Worm (Caenorhabditis elegans) whole organism, early embryonic: Measurements from ENCODE around the gene F09C6.3.

Experiments used
- B0310.2 ChIP-seq: sonication (generic microtip); optimal IDR thresholded peaks from 2 replicates; lab custom pipeline; 2016; ENCODE audit warnings: mild to moderate bottlenecking, missing genetic modification characterization, missing compliant biosample characterization
- F13C5.2 ChIP-seq: sonication (generic microtip); optimal IDR thresholded peaks from 2 replicates; lab custom pipeline; 2017; ENCODE audit warnings: mild to moderate bottlenecking, missing genetic modification characterization, inconsistent platforms, missing compliant biosample characterization
- aly-1 ChIP-seq: sonication (generic microtip); optimal IDR thresholded peaks from 2 replicates; lab custom pipeline; 2016; ENCODE audit warnings: missing genetic modification characterization, missing compliant biosample characterization
- ama-1 ChIP-seq: fragments of 150-350 bp; optimal IDR thresholded peaks from 2 replicates; lab custom pipeline; 2014
- ets-7 ChIP-seq: sonication (generic microtip); optimal IDR thresholded peaks from 2 replicates; lab custom pipeline; 2016; ENCODE audit warnings: missing genotype, missing genetic modification characterization, missing compliant biosample characterization
- flt-1 ChIP-seq: fragments of 200-800 bp; sonication (Bioruptor generic); IDR thresholded peaks from 2 replicates; pipeline ENCODE4 v1.3.6; 2022; ENCODE audit warnings: missing genetic modification characterization, missing compliant biosample characterization
- hmbx-1 ChIP-seq: sonication (generic microtip); optimal IDR thresholded peaks from 2 replicates; lab custom pipeline; 2016; ENCODE audit warnings: mild to moderate bottlenecking, missing genetic modification characterization, missing compliant biosample characterization
- hmg-4 ChIP-seq: fragments of 200-800 bp; sonication (Bioruptor generic); optimal IDR thresholded peaks from 2 replicates; lab custom pipeline; 2018; ENCODE audit warnings: mild to moderate bottlenecking, missing genetic modification characterization, missing compliant biosample characterization
- hnd-1 ChIP-seq: sonication (generic microtip); optimal IDR thresholded peaks from 2 replicates; lab custom pipeline; 2016; ENCODE audit warnings: missing genetic modification characterization, missing compliant biosample characterization
- pes-1 ChIP-seq: fragments of 200-800 bp; sonication (Bioruptor generic); IDR thresholded peaks from 2 replicates; pipeline ENCODE4 v1.3.6; 2022; ENCODE audit warnings: missing genetic modification reagents, missing genetic modification characterization, missing compliant biosample characterization
- scrt-1 ChIP-seq: fragments of 200-800 bp; sonication (Bioruptor generic); IDR thresholded peaks from 2 replicates; pipeline ENCODE4 v1.3.6; 2022; ENCODE audit warnings: missing genetic modification characterization, missing compliant biosample characterization
- sea-1 ChIP-seq: fragments of 200-800 bp; sonication (Bioruptor generic); conservative IDR thresholded peaks from 2 replicates; pipeline ENCODE4 v1.3.6; 2022; ENCODE audit warnings: missing genetic modification characterization, missing compliant biosample characterization
- tbx-11 ChIP-seq: fragments of 200-800 bp; sonication (Bioruptor generic); IDR thresholded peaks from 2 replicates; pipeline ENCODE4 v1.3.6; 2022; ENCODE audit warnings: missing genetic modification characterization, missing compliant biosample characterization
- tbx-37 ChIP-seq: fragments of 200-800 bp; sonication (Bioruptor generic); conservative IDR thresholded peaks from 2 replicates; pipeline ENCODE4 v1.3.6; 2022; ENCODE audit warnings: missing genetic modification reagents, missing genetic modification characterization, missing compliant biosample characterization

ce11 chrV:16857977-16858479 is 21.9 kb downstream of the F09C6.3 start, which contains the start of the genes clec-31 and clec-22:
- no peak for TF ChIP-seq pes-1 (GFP tag; lab: Robert Waterston, UW)
- no peak for TF ChIP-seq aly-1 (tag; lab: Kevin White, UChicago)
- TF ChIP-seq ama-1 (lab: Kevin White, UChicago) = no peak
- TF ChIP-seq scrt-1 (GFP tag; lab: Robert Waterston, UW) = no peak
- no peak for TF ChIP-seq sea-1 (GFP tag; lab: Robert Waterston, UW)
- TF ChIP-seq flt-1 = no peak
- TF ChIP-seq hmbx-1 (tag; lab: Kevin White, UChicago) = no peak
- TF ChIP-seq F13C5.2 (tag; lab: Kevin White, UChicago) = no peak
- TF ChIP-seq hnd-1 (tag; lab: Kevin White, UChicago) = no peak
- no peak for TF ChIP-seq ets-7
- TF ChIP-seq B0310.2 (tag; lab: Kevin White, UChicago) = no peak
- TF ChIP-seq tbx-37 (GFP tag; lab: Robert Waterston, UW) = no peak
- no peak for TF ChIP-seq tbx-11 (GFP tag; lab: Robert Waterston, UW)
- no peak for TF ChIP-seq hmg-4 (GFP tag; lab: Kevin White, UChicago)
